Fruit fly (Drosophila melanogaster) whole organism, wandering third instar larva: Measurements from ENCODE around the gene CG10211.

Source experiments
- CG9705 ChIP-seq: fragments of 200-800 bp; sonication (Bioruptor generic); optimal IDR thresholded peaks from 2 replicates; lab custom pipeline; 2018; ENCODE audit warnings: missing biosample characterization, mild to moderate bottlenecking, missing genetic modification characterization
- Hr78 ChIP-seq: fragments of >200 bp; optimal IDR thresholded peaks from 2 replicates; lab custom pipeline; 2017; ENCODE audit warnings: missing biosample characterization, missing genetic modification characterization
- Jra ChIP-seq: sonication (Bioruptor generic); optimal IDR thresholded peaks from 2 replicates; lab custom pipeline; 2016; ENCODE audit warnings: missing biosample characterization, missing genetic modification characterization
- Myc ChIP-seq: fragments of >200 bp; optimal IDR thresholded peaks from 2 replicates; lab custom pipeline; 2017
- OdsH ChIP-seq: fragments of 200-800 bp; sonication (Bioruptor generic); optimal IDR thresholded peaks from 2 replicates; lab custom pipeline; 2016; ENCODE audit warnings: missing biosample characterization, mild to moderate bottlenecking, missing genetic modification characterization
- dmrt93B ChIP-seq: fragments of 200-800 bp; sonication (Bioruptor generic); optimal IDR thresholded peaks from 2 replicates; lab custom pipeline; 2018; ENCODE audit warnings: missing biosample characterization, mild to moderate bottlenecking, missing genetic modification characterization
- dsf ChIP-seq: sonication (Bioruptor generic); optimal IDR thresholded peaks from 2 replicates; lab custom pipeline; 2016; ENCODE audit warnings: missing biosample characterization, missing genetic modification characterization, borderline replicate concordance
- fru ChIP-seq: fragments of 200-800 bp; sonication (Bioruptor generic); optimal IDR thresholded peaks from 3 replicates; lab custom pipeline; 2016; ENCODE audit warnings: missing biosample characterization, mild to moderate bottlenecking, missing genetic modification characterization
- pan ChIP-seq: fragments of >200 bp; optimal IDR thresholded peaks from 2 replicates; lab custom pipeline; 2017
- sage ChIP-seq: fragments of 200-800 bp; sonication (Bioruptor generic); optimal IDR thresholded peaks from 2 replicates; lab custom pipeline; 2016; ENCODE audit warnings: missing biosample characterization, mild to moderate bottlenecking, missing genetic modification characterization
- tai ChIP-seq: sonication (Bioruptor generic); optimal IDR thresholded peaks from 2 replicates; lab custom pipeline; 2016; ENCODE audit warnings: missing biosample characterization, missing genetic modification characterization

DNA sequence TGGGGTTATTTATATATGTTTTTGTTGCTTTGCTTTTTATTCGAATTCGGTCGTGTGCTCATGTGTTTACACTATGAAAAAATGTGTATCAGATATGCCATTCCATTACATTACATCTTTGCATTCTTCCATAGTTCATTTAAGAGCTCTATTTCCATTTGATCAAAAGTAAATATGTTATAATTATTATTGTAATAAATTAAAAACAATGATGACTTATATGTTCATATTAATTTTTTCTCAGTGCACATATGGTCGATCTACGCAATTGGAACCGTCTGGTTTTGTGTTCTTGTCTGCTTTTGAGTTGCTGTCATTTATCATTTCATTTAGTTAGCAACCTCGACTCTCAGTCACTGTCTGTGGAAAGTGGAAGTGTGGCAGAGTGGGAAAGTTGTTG, 39.8 kb upstream of the CG10211 start:
- TF ChIP-seq Myc (lab: Kevin White, UChicago) (no peak), fru (GFP tag; lab: Kevin White, UChicago) (peak; percentile 57), dmrt93B (GFP tag; lab: Kevin White, UChicago) (peak; percentile 46), Hr78 (GFP tag; lab: Kevin White, UChicago) (no peak), tai (no peak), pan (no peak), Jra (no peak), sage (GFP tag; lab: Kevin White, UChicago) (peak; percentile 3), dsf (GFP tag; lab: Kevin White, UChicago) (no peak), CG9705 (GFP tag; lab: Kevin White, UChicago) (peak; percentile 5), OdsH (peak; percentile 80)
